Fruit fly (Drosophila melanogaster): ENCODE data around the gene Cpr65Ea.

dm6 chr3L:7058401-7058999 is 27.9 kb downstream of the Cpr65Ea start:
- TF ChIP-seq gl (tag; optimal IDR thresholded peaks at IDR 0.05) (no peak), EcR (GFP tag; optimal IDR thresholded peaks at IDR 0.05) (no peak), Ets98B (GFP tag; IDR thresholded peaks at IDR 0.05) (no peak), CG15710 (tag; optimal IDR thresholded peaks at IDR 0.05) (no peak)

All from whole organism, pupa.